Fruit fly (Drosophila melanogaster) whole organism, wandering third instar larva: ENCODE data around the gene CG3630.

Experiments used
- Dfd ChIP-seq: fragments of >200 bp; optimal IDR thresholded peaks from 2 replicates; lab custom pipeline; 2017; ENCODE audit warnings: missing biosample characterization, missing genetic modification characterization
- Hr78 ChIP-seq: fragments of >200 bp; optimal IDR thresholded peaks from 2 replicates; lab custom pipeline; 2017; ENCODE audit warnings: missing biosample characterization, missing genetic modification characterization
- Hr83 ChIP-seq: fragments of 200-300 bp; sonication (Bioruptor generic); optimal IDR thresholded peaks from 2 replicates; lab custom pipeline; 2016; ENCODE audit warnings: missing biosample characterization, mild to moderate bottlenecking, missing genetic modification characterization, moderate library complexity; ENCODE audit not compliant: poor library complexity, severe bottlenecking
- N ChIP-seq: fragments of >200 bp; optimal IDR thresholded peaks from 2 replicates; lab custom pipeline; 2018; ENCODE audit warnings: missing biosample characterization, missing external identifiers, missing genetic modification characterization
- Sp1 ChIP-seq: fragments of 200-800 bp; sonication (Bioruptor generic); optimal IDR thresholded peaks from 3 replicates; lab custom pipeline; 2019; ENCODE audit warnings: missing biosample characterization, mild to moderate bottlenecking, missing genetic modification characterization, moderate library complexity
- br ChIP-seq: fragments of 200-800 bp; sonication (Bioruptor generic); optimal IDR thresholded peaks from 2 replicates; lab custom pipeline; 2016; ENCODE audit warnings: missing biosample characterization, missing genetic modification characterization
- foxo ChIP-seq, 2 experiments: fragments of 200-800 bp; sonication (Bioruptor generic); optimal IDR thresholded peaks; 2 replicates in 1 of 2; 3 replicates in 1 of 2; lab custom pipeline; 2016 to 2017; ENCODE audit warnings: missing biosample characterization in 2 of 2, missing genetic modification characterization in 2 of 2
- pan ChIP-seq: fragments of >200 bp; optimal IDR thresholded peaks from 2 replicates; lab custom pipeline; 2017
- sv ChIP-seq: fragments of 200-800 bp; sonication (Bioruptor generic); optimal IDR thresholded peaks from 3 replicates; lab custom pipeline; 2016; ENCODE audit warnings: missing biosample characterization, missing genetic modification characterization
- woc ChIP-seq: sonication (Bioruptor generic); optimal IDR thresholded peaks from 2 replicates; lab custom pipeline; 2016; ENCODE audit warnings: missing biosample characterization, mild to moderate bottlenecking, missing genetic modification characterization

dm6 chrX:2136831-2137452, 25.1 kb upstream of the CG3630 start:
- TF ChIP-seq pan (lab: Kevin White, UChicago) (peak; percentile 91), Sp1 (GFP tag; lab: Kevin White, UChicago) (peak; percentile 100), sv (GFP tag; lab: Kevin White, UChicago) (peak; percentile 100), woc (GFP tag; lab: Kevin White, UChicago) (peak; percentile 100), br (GFP tag; lab: Kevin White, UChicago) (peak; percentile 100), N (GFP tag; lab: Kevin White, UChicago) (no peak), Hr83 (GFP tag; lab: Kevin White, UChicago) (peak; percentile 98), Dfd (GFP tag; lab: Kevin White, UChicago) (peak; percentile 98), Hr78 (GFP tag; lab: Kevin White, UChicago) (no peak), foxo (GFP tag; optimal IDR thresholded peaks at IDR 0.05; lab: Kevin White, UChicago) (peak; percentile 99 to 100)
